Worm (Caenorhabditis elegans): ENCODE results near the gene dmsr-5.

DNA sequence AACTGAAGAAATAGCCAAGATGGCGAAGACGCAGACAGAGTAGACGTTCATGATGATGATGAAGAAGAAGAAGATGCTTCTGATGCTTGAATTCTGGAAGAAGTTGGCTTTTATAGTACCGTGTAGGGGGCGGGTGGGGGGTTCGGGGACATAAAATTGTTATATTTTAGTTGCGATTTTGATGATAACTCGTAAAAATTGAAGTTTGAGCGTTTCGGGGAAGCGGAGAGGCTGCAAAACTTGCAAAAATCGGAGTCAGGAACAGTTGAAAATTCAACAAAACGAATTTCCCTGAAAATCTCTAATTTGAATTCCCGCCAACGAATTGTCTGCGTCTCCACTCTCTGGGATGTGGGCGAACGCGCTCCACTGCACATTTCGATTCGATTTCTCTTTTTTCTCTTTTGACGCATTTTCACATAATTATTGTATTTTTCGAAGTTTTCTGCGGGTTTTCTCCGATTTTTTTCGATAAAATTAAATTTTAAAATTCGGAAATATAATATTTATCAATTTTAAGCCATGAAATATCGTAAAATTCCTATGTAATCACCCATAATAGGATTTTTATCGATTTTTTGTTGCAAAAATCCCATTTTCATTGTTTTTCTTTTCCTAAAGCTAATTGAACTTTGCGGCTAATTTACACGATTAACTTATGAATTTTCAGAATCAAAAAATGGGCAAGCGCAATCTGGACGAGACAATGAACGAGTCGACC lies 12.7 kb upstream of the dmsr-5 start, which contains the start of the genes fipr-17 and Y48A6B.3:
- TF ChIP-seq nhr-120 (GFP tag; IDR thresholded peaks at IDR 0.05), result no peak
- TF ChIP-seq attf-3 (GFP tag; conservative IDR thresholded peaks at IDR 0.05), result 0 out of 2 replicates have a peak, but pooled peaks have one; percentile 14
- no peak for TF ChIP-seq nfya-1 (tag; optimal IDR thresholded peaks at IDR 0.05; ENCODE audit: borderline replicate concordance, insufficient read depth)
- no peak for TF ChIP-seq ets-4 (GFP tag; optimal IDR thresholded peaks at IDR 0.05)
- 0 out of 2 replicates have a peak, but pooled peaks have one; percentile 43 for TF ChIP-seq ztf-28 (GFP tag; IDR thresholded peaks at IDR 0.05)
- no peak for TF ChIP-seq T07F8.4 (tag; optimal IDR thresholded peaks at IDR 0.05)
- TF ChIP-seq B0035.1 (tag; optimal IDR thresholded peaks at IDR 0.05), result no peak

Measured in whole organism, young adult.